Worm (Caenorhabditis elegans) whole organism, mixed stage, embryonic: ENCODE measurements around the gene irld-67.

Experiments
- M03D4.4 ChIP-seq: sonication (generic microtip); optimal IDR thresholded peaks from 2 replicates; lab custom pipeline; 2017; ENCODE audit warnings: mild to moderate bottlenecking, missing genetic modification characterization, missing compliant biosample characterization
- bed-3 ChIP-seq: fragments of 200-800 bp; sonication (Bioruptor generic); optimal IDR thresholded peaks from 3 replicates; lab custom pipeline; 2018; ENCODE audit warnings: mild to moderate bottlenecking, missing genetic modification characterization, moderate library complexity, missing compliant biosample characterization
- blmp-1 ChIP-seq: fragments of 150-350 bp; optimal IDR thresholded peaks from 2 replicates; lab custom pipeline; 2014; ENCODE audit warnings: missing biosample characterization, missing genetic modification characterization
- ceh-39 ChIP-seq: fragments of 150-350 bp; optimal IDR thresholded peaks from 2 replicates; lab custom pipeline; 2014; ENCODE audit warnings: missing biosample characterization, missing genetic modification characterization
- ceh-43 ChIP-seq: fragments of 200-800 bp; sonication (Bioruptor generic); optimal IDR thresholded peaks from 2 replicates; lab custom pipeline; 2018; ENCODE audit warnings: mild to moderate bottlenecking, missing genetic modification characterization, moderate library complexity, missing compliant biosample characterization
- ceh-83 ChIP-seq: fragments of 200-800 bp; sonication (Bioruptor generic); optimal IDR thresholded peaks from 2 replicates; lab custom pipeline; 2018; ENCODE audit warnings: mild to moderate bottlenecking, missing genetic modification characterization, missing compliant biosample characterization
- drap-1 ChIP-seq: fragments of 200-800 bp; sonication (Bioruptor generic); optimal IDR thresholded peaks from 3 replicates; lab custom pipeline; 2018; ENCODE audit warnings: mild to moderate bottlenecking, missing genetic modification characterization, missing compliant biosample characterization
- elt-3 ChIP-seq: fragments of 150-350 bp; optimal IDR thresholded peaks from 2 replicates; lab custom pipeline; 2014; ENCODE audit warnings: missing biosample characterization, missing genetic modification characterization
- ham-2 ChIP-seq: fragments of 200-800 bp; sonication (Bioruptor generic); optimal IDR thresholded peaks from 2 replicates; lab custom pipeline; 2018; ENCODE audit warnings: mild to moderate bottlenecking, missing genetic modification characterization, missing compliant biosample characterization
- hlh-1 ChIP-seq: fragments of 150-350 bp; optimal IDR thresholded peaks from 2 replicates; lab custom pipeline; 2014; ENCODE audit warnings: missing biosample characterization, missing genetic modification reagents, missing genetic modification characterization
- lin-13 ChIP-seq: fragments of 150-350 bp; optimal IDR thresholded peaks from 2 replicates; lab custom pipeline; 2014; ENCODE audit warnings: missing biosample characterization, missing genetic modification characterization
- lin-32 ChIP-seq: fragments of 200-800 bp; sonication (Bioruptor generic); optimal IDR thresholded peaks from 2 replicates; lab custom pipeline; 2018; ENCODE audit warnings: mild to moderate bottlenecking, missing genetic modification characterization, missing compliant biosample characterization
- lsy-2 ChIP-seq: fragments of 150-350 bp; optimal IDR thresholded peaks from 2 replicates; lab custom pipeline; 2014; ENCODE audit warnings: missing biosample characterization, missing genetic modification characterization
- mab-5 ChIP-seq: fragments of 150-350 bp; optimal IDR thresholded peaks from 2 replicates; lab custom pipeline; 2014; ENCODE audit warnings: missing biosample characterization, missing genetic modification characterization
- mep-1 ChIP-seq: fragments of 150-350 bp; optimal IDR thresholded peaks from 2 replicates; lab custom pipeline; 2017; ENCODE audit warnings: missing biosample characterization, missing genetic modification reagents, missing genetic modification characterization, inconsistent platforms
- mls-2 ChIP-seq: sonication (generic microtip); optimal IDR thresholded peaks from 2 replicates; lab custom pipeline; 2016; ENCODE audit warnings: mild to moderate bottlenecking, missing genetic modification characterization, moderate library complexity, missing compliant biosample characterization
- nhr-12 ChIP-seq: fragments of 150-350 bp; optimal IDR thresholded peaks from 2 replicates; lab custom pipeline; 2014; ENCODE audit warnings: missing biosample characterization, missing genetic modification characterization
- nhr-2 ChIP-seq: fragments of 150-350 bp; optimal IDR thresholded peaks from 2 replicates; lab custom pipeline; 2014; ENCODE audit warnings: missing biosample characterization, missing genetic modification characterization
- nhr-237 ChIP-seq: fragments of 150-350 bp; optimal IDR thresholded peaks from 2 replicates; lab custom pipeline; 2014; ENCODE audit warnings: missing biosample characterization, missing genetic modification characterization
- nhr-28 ChIP-seq: fragments of 150-350 bp; optimal IDR thresholded peaks from 2 replicates; lab custom pipeline; 2014; ENCODE audit warnings: missing biosample characterization, missing genetic modification characterization
- nhr-76 ChIP-seq: sonication (generic microtip); optimal IDR thresholded peaks from 2 replicates; lab custom pipeline; 2017; ENCODE audit warnings: missing biosample characterization, missing genetic modification characterization
- pha-4 ChIP-seq: fragments of 150-350 bp; optimal IDR thresholded peaks from 2 replicates; lab custom pipeline; 2018; ENCODE audit warnings: missing biosample characterization, missing genetic modification reagents, missing genetic modification characterization
- sem-2 ChIP-seq: fragments of 200-800 bp; sonication (Bioruptor generic); optimal IDR thresholded peaks from 2 replicates; lab custom pipeline; 2018; ENCODE audit warnings: mild to moderate bottlenecking, missing genetic modification characterization, missing compliant biosample characterization
- snpc-4 ChIP-seq: fragments of 150-350 bp; optimal IDR thresholded peaks from 2 replicates; lab custom pipeline; 2014; ENCODE audit warnings: missing biosample characterization, missing genetic modification characterization
- sptf-1 ChIP-seq: sonication (generic microtip); optimal IDR thresholded peaks from 2 replicates; lab custom pipeline; 2017; ENCODE audit warnings: mild to moderate bottlenecking, missing genetic modification characterization, moderate library complexity, missing compliant biosample characterization
- tbx-8 ChIP-seq: fragments of 200-800 bp; sonication (Bioruptor generic); optimal IDR thresholded peaks from 2 replicates; lab custom pipeline; 2018; ENCODE audit warnings: mild to moderate bottlenecking, missing genetic modification characterization, moderate library complexity, missing compliant biosample characterization
- unc-120 ChIP-seq: sonication (generic microtip); optimal IDR thresholded peaks from 2 replicates; lab custom pipeline; 2017; ENCODE audit warnings: missing genetic modification characterization, missing compliant biosample characterization; ENCODE audit not compliant: poor library complexity, severe bottlenecking
- unc-62 ChIP-seq: fragments of 150-350 bp; optimal IDR thresholded peaks from 2 replicates; lab custom pipeline; 2014; ENCODE audit warnings: missing biosample characterization, missing genetic modification reagents, missing genetic modification characterization
- zip-8 ChIP-seq: fragments of 150-350 bp; optimal IDR thresholded peaks from 2 replicates; lab custom pipeline; 2014; ENCODE audit warnings: missing biosample characterization, missing genetic modification characterization
- ztf-11 ChIP-seq: fragments of 150-350 bp; optimal IDR thresholded peaks from 2 replicates; lab custom pipeline; 2014; ENCODE audit warnings: missing biosample characterization, missing genetic modification characterization

irld-67 gene

ce11 chrII:2973940-2974402 lies 39.7 kb upstream of the irld-67 start (continued):
- TF ChIP-seq elt-3 (peak; percentile 74), bed-3 (GFP tag; lab: Kevin White, UChicago) (peak; percentile 49), drap-1 (GFP tag; lab: Kevin White, UChicago) (no peak)

ce11 chrII:2967064-2967463 lies 32.8 kb upstream of the irld-67 start:
- TF ChIP-seq lin-32 (GFP tag; lab: Kevin White, UChicago) (no peak), ham-2 (GFP tag; lab: Kevin White, UChicago) (no peak), lin-13 (tag; lab: Kevin White, UChicago) (no peak)
- TF ChIP-seq, all 35 proteins: peak for 0

ce11 chrII:2966350-2966749 lies 32.1 kb upstream of the irld-67 start:
- TF ChIP-seq zip-8, result no peak
- no peak for TF ChIP-seq blmp-1
- TF ChIP-seq nhr-76, result no peak
- TF ChIP-seq bed-3 (GFP tag; lab: Kevin White, UChicago), result no peak
- no peak for TF ChIP-seq unc-62 (GFP tag; lab: Kevin White, UChicago)
- no peak for TF ChIP-seq hlh-1 (tag; lab: Kevin White, UChicago)
- TF ChIP-seq ceh-83, result no peak
- TF ChIP-seq mls-2 (tag; lab: Kevin White, UChicago), result no peak
- TF ChIP-seq ztf-11 (tag; lab: Kevin White, UChicago), result no peak
- TF ChIP-seq ceh-39 (tag; lab: Kevin White, UChicago), result no peak
- TF ChIP-seq sem-2, result no peak
- no peak for TF ChIP-seq snpc-4
- no peak for TF ChIP-seq tbx-8 (GFP tag; lab: Kevin White, UChicago)
- no peak for TF ChIP-seq lin-32 (GFP tag; lab: Kevin White, UChicago)
- no peak for TF ChIP-seq elt-3

ce11 chrII:2965215-2965998 lies 31.2 kb upstream of the irld-67 start:
- no peak for TF ChIP-seq M03D4.4 (tag; lab: Kevin White, UChicago)
- TF ChIP-seq snpc-4, result no peak
- no peak for TF ChIP-seq mls-2 (tag; lab: Kevin White, UChicago)
- TF ChIP-seq ham-2 (GFP tag; lab: Kevin White, UChicago), result no peak
- no peak for TF ChIP-seq nhr-12

ce11 chrII:2963619-2964018 lies 29.4 kb upstream of the irld-67 start:
- TF ChIP-seq sptf-1 (no peak), ceh-43 (GFP tag; lab: Kevin White, UChicago) (no peak), nhr-28 (tag; lab: Kevin White, UChicago) (no peak), unc-120 (tag; lab: Kevin White, UChicago) (no peak), ceh-83 (no peak), nhr-2 (tag; lab: Kevin White, UChicago) (no peak), sem-2 (no peak), mep-1 (tag; lab: Kevin White, UChicago) (no peak), nhr-12 (no peak), nhr-237 (no peak), drap-1 (GFP tag; lab: Kevin White, UChicago) (no peak), lsy-2 (tag; lab: Kevin White, UChicago) (no peak), blmp-1 (no peak), zip-8 (no peak), hlh-1 (tag; lab: Kevin White, UChicago) (no peak), ham-2 (GFP tag; lab: Kevin White, UChicago) (no peak), unc-62 (GFP tag; lab: Kevin White, UChicago) (no peak), pha-4 (no peak), mab-5 (tag; lab: Kevin White, UChicago) (no peak), ceh-39 (tag; lab: Kevin White, UChicago) (no peak)
